7 worm cellular contexts compared by ENCODE assay signal in the genomic region with DNA sequence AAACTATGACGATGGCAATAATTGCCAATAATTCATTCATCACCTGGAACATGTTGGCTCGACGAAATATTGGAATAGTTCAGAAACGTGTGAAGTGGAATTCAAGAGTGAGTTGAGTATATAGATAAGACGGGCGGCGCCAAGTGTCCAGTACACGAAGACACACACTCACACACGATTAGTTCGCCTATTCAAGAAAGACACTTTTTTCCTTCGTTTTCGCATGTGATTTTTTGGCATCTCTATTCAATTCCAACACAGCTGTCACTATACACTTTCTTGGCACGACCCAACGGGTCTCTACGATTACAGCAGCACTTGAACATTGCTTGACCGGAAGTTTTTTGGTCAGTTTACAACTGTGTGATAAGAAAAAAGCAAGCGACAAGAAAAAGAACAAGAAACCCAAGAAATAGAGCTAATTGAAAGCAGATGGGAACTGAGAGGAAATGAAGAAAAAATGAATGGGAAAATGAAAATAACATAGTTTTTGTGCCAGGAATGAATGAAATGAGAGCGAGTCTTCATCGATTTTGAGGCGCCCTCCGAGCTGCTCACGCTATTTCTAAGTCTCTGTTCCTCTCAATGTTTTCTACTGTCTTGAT.
TF ChIP-seq lines count a peak whose summit lies in the region.

A gene (minus strand): TSS at position 224 of the 605 bp plus-strand sequence.

TF ChIP-seq in whole organism, L1 larva, 84 proteins besides CTCF, POLR2A, EP300 and RAD21 (continues in another document):
- TF ChIP-seq nhr-47 (tag; optimal IDR thresholded peaks at IDR 0.05; lab: Kevin White, UChicago): no peak
- no peak for TF ChIP-seq nhr-20 (tag; optimal IDR thresholded peaks at IDR 0.05; lab: Kevin White, UChicago)
- TF ChIP-seq lin-14 (GFP tag; optimal IDR thresholded peaks at IDR 0.05; lab: Kevin White, UChicago): peak; percentile 56
- TF ChIP-seq ztf-11 (tag; optimal IDR thresholded peaks at IDR 0.05; lab: Kevin White, UChicago): no peak
- no peak for TF ChIP-seq jun-1 (tag; optimal IDR thresholded peaks at IDR 0.05; lab: Kevin White, UChicago)
- TF ChIP-seq lin-35 (GFP tag; optimal IDR thresholded peaks at IDR 0.05; lab: Kevin White, UChicago): peak in 1 of 2 experiments; percentile 13
- TF ChIP-seq nhr-11 (tag; optimal IDR thresholded peaks at IDR 0.05; lab: Kevin White, UChicago): no peak
- no peak for TF ChIP-seq fkh-8 (tag; optimal IDR thresholded peaks at IDR 0.05; lab: Kevin White, UChicago)
- no peak for TF ChIP-seq snpc-4 (tag; optimal IDR thresholded peaks at IDR 0.05; lab: Kevin White, UChicago)
- TF ChIP-seq fkh-10 (GFP tag; optimal IDR thresholded peaks at IDR 0.05; lab: Kevin White, UChicago): peak; percentile 51
- TF ChIP-seq ama-1 (optimal IDR thresholded peaks at IDR 0.05; lab: Kevin White, UChicago): no peak

TF ChIP-seq in whole organism, L2 larva, 48 proteins besides CTCF, POLR2A, EP300 and RAD21:
- TF ChIP-seq ceh-16 (tag; optimal IDR thresholded peaks at IDR 0.05; lab: Kevin White, UChicago) (no peak), unc-55 (GFP tag; optimal IDR thresholded peaks at IDR 0.05; lab: Kevin White, UChicago) (peak; percentile 39), mbf-1 (tag; optimal IDR thresholded peaks at IDR 0.05; lab: Kevin White, UChicago) (no peak), nhr-11 (tag; optimal IDR thresholded peaks at IDR 0.05; lab: Kevin White, UChicago) (no peak), ceh-82 (tag; optimal IDR thresholded peaks at IDR 0.05; lab: Kevin White, UChicago) (no peak), R02D3.7 (tag; optimal IDR thresholded peaks at IDR 0.05; lab: Kevin White, UChicago) (no peak), fos-1 (tag; optimal IDR thresholded peaks at IDR 0.05; lab: Kevin White, UChicago) (peak; percentile 11)

TF ChIP-seq in whole organism, L3 larva, 47 proteins besides CTCF, POLR2A, EP300 and RAD21:
- TF ChIP-seq ceh-82 (tag; optimal IDR thresholded peaks at IDR 0.05; lab: Kevin White, UChicago) (no peak), nhr-25 (tag; optimal IDR thresholded peaks at IDR 0.05; lab: Kevin White, UChicago) (no peak), fkh-10 (GFP tag; optimal IDR thresholded peaks at IDR 0.05; lab: Kevin White, UChicago) (no peak), ama-1 (optimal IDR thresholded peaks at IDR 0.05; lab: Kevin White, UChicago) (no peak), aly-2 (tag; optimal IDR thresholded peaks at IDR 0.05; lab: Kevin White, UChicago) (no peak), unc-39 (tag; optimal IDR thresholded peaks at IDR 0.05; lab: Kevin White, UChicago) (no peak), lin-39 (tag; optimal IDR thresholded peaks at IDR 0.05; lab: Kevin White, UChicago) (peak; percentile 16), nhr-28 (tag; optimal IDR thresholded peaks at IDR 0.05; lab: Kevin White, UChicago) (no peak), nhr-23 (tag; optimal IDR thresholded peaks at IDR 0.05; lab: Kevin White, UChicago) (no peak), ZK546.5 (tag; optimal IDR thresholded peaks at IDR 0.05; lab: Kevin White, UChicago) (no peak), elt-2 (tag; optimal IDR thresholded peaks at IDR 0.05; lab: Kevin White, UChicago) (peak; percentile 46)
TF ChIP-seq in whole organism, L3 larva: peak in this region for 2.

TF ChIP-seq in whole organism, L4 larva, 104 proteins besides CTCF, POLR2A, EP300 and RAD21 (continues in another document):
- TF ChIP-seq aha-1 (tag; lab: Kevin White, UChicago): peak; percentile 44
- peak; percentile 32; the same call in 1 of the 2 replicates for TF ChIP-seq tra-1 (GFP tag; IDR thresholded peaks at IDR 0.05; lab: Robert Waterston, UW)
- peak; percentile 78 for TF ChIP-seq dmd-6 (GFP tag; IDR thresholded peaks at IDR 0.05; lab: Robert Waterston, UW)
- TF ChIP-seq hlh-11 (tag; optimal IDR thresholded peaks at IDR 0.05; lab: Kevin White, UChicago): peak; percentile 71
- TF ChIP-seq madf-9 (GFP tag; conservative IDR thresholded peaks at IDR 0.05; lab: Robert Waterston, UW): no peak
- TF ChIP-seq aly-2 (tag; optimal IDR thresholded peaks at IDR 0.05; lab: Kevin White, UChicago): no peak
- peak; percentile 14; the same call in 1 of the 2 replicates for TF ChIP-seq lin-1 (GFP tag; IDR thresholded peaks at IDR 0.05; lab: Robert Waterston, UW)
- TF ChIP-seq mxl-3 (GFP tag; optimal IDR thresholded peaks at IDR 0.05; lab: Kevin White, UChicago): peak; percentile 34
- peak; percentile 25 for TF ChIP-seq dve-1 (tag; optimal IDR thresholded peaks at IDR 0.05; lab: Kevin White, UChicago; ENCODE audit: insufficient read depth)
- TF ChIP-seq hlh-30 (tag; optimal IDR thresholded peaks at IDR 0.05; lab: Kevin White, UChicago; ENCODE audit: insufficient read depth): peak; percentile 7
- peak in 1 of 2 experiments; percentile 69 for TF ChIP-seq unc-62 (GFP tag; optimal IDR thresholded peaks at IDR 0.05 in 1 of 2; lab: Kevin White, UChicago)
- TF ChIP-seq unc-62 (tag; optimal IDR thresholded peaks at IDR 0.05; lab: Kevin White, UChicago): no peak
- no peak for TF ChIP-seq Y5F2A.4 (GFP tag; optimal IDR thresholded peaks at IDR 0.05; lab: Kevin White, UChicago)
- no peak for TF ChIP-seq spr-3 (GFP tag; optimal IDR thresholded peaks at IDR 0.05; lab: Kevin White, UChicago)

TF ChIP-seq in whole organism, late embryonic, 69 proteins besides CTCF, POLR2A, EP300 and RAD21:
- TF ChIP-seq pha-2 (tag; optimal IDR thresholded peaks at IDR 0.05; lab: Kevin White, UChicago) (no peak), pqm-1 (tag; optimal IDR thresholded peaks at IDR 0.05; lab: Kevin White, UChicago) (no peak), ceh-6 (GFP tag; optimal IDR thresholded peaks at IDR 0.05; lab: Kevin White, UChicago) (no peak), ceh-48 (tag; optimal IDR thresholded peaks at IDR 0.05; lab: Kevin White, UChicago) (peak; percentile 51), hlh-8 (tag; optimal IDR thresholded peaks at IDR 0.05; lab: Kevin White, UChicago) (no peak)

TF ChIP-seq in whole organism, mixed stage, embryonic, 35 proteins besides CTCF, POLR2A, EP300 and RAD21:
- TF ChIP-seq ces-1 (GFP tag; optimal IDR thresholded peaks at IDR 0.05; lab: Kevin White, UChicago) (peak; percentile 3), lin-32 (GFP tag; optimal IDR thresholded peaks at IDR 0.05; lab: Kevin White, UChicago) (no peak), ceh-83 (GFP tag; optimal IDR thresholded peaks at IDR 0.05; lab: Kevin White, UChicago) (no peak), mls-2 (tag; optimal IDR thresholded peaks at IDR 0.05; lab: Kevin White, UChicago) (no peak)

TF ChIP-seq in whole organism, young adult, 124 proteins besides CTCF, POLR2A, EP300 and RAD21:
- no peak for TF ChIP-seq hlh-12 (tag; optimal IDR thresholded peaks at IDR 0.05; lab: Kevin White, UChicago)
- TF ChIP-seq dox-1 (GFP tag; IDR thresholded peaks at IDR 0.05; lab: Robert Waterston, UW): peak; percentile 35; the same call in 1 of the 2 replicates
- no peak for TF ChIP-seq sdz-38 (tag; optimal IDR thresholded peaks at IDR 0.05; lab: Kevin White, UChicago)
- no peak for TF ChIP-seq Y53G8AR.9 (GFP tag; conservative IDR thresholded peaks at IDR 0.05; lab: Robert Waterston, UW)
- peak; percentile 92 for TF ChIP-seq nhr-80 (tag; optimal IDR thresholded peaks at IDR 0.05; lab: Kevin White, UChicago)
- no peak for TF ChIP-seq cebp-1 (GFP tag; IDR thresholded peaks at IDR 0.05; lab: Robert Waterston, UW)
- TF ChIP-seq cebp-1 (tag; optimal IDR thresholded peaks at IDR 0.05; lab: Kevin White, UChicago): peak; percentile 15
- peak; percentile 49 for TF ChIP-seq atf-7 (tag; optimal IDR thresholded peaks at IDR 0.05; lab: Kevin White, UChicago)
- TF ChIP-seq attf-5 (GFP tag; optimal IDR thresholded peaks at IDR 0.05; lab: Kevin White, UChicago): no peak
- no peak for TF ChIP-seq snpc-1.3 (tag; optimal IDR thresholded peaks at IDR 0.05; lab: Kevin White, UChicago; ENCODE audit: insufficient read depth)
- no peak for TF ChIP-seq snpc-1.1 (tag; optimal IDR thresholded peaks at IDR 0.05; lab: Kevin White, UChicago; ENCODE audit: insufficient read depth)
- TF ChIP-seq pbrm-1 (GFP tag; IDR thresholded peaks at IDR 0.05; lab: Robert Waterston, UW): no peak
- no peak for TF ChIP-seq efl-1 (GFP tag; optimal IDR thresholded peaks at IDR 0.05; lab: Kevin White, UChicago)
- no peak for TF ChIP-seq aptf-3 (GFP tag; IDR thresholded peaks at IDR 0.05; lab: Robert Waterston, UW)
- TF ChIP-seq let-607 (tag; optimal IDR thresholded peaks at IDR 0.05; lab: Kevin White, UChicago): peak; percentile 13 to 74
- TF ChIP-seq ets-4 (GFP tag; optimal IDR thresholded peaks at IDR 0.05; lab: Kevin White, UChicago): peak; percentile 5
- no peak for TF ChIP-seq snpc-4 (GFP tag; optimal IDR thresholded peaks at IDR 0.05; lab: Kevin White, UChicago)
- TF ChIP-seq snpc-4 (tag; optimal IDR thresholded peaks at IDR 0.05; lab: Kevin White, UChicago): peak in 1 of 4 experiments; percentile 20
- TF ChIP-seq pha-4 (tag; optimal IDR thresholded peaks at IDR 0.05; lab: Kevin White, UChicago): no peak
- TF ChIP-seq ceh-27 (GFP tag; optimal IDR thresholded peaks at IDR 0.05; lab: Kevin White, UChicago): peak; percentile 35
